Worm (Caenorhabditis elegans) whole organism, L3 larva: ENCODE data around the gene str-64.

Source experiments
- R02D3.7 ChIP-seq: fragments of 150-350 bp; optimal IDR thresholded peaks from 2 replicates; lab custom pipeline; 2014; ENCODE audit warnings: missing biosample characterization, missing genetic modification characterization
- ama-1 ChIP-seq: fragments of 150-350 bp; optimal IDR thresholded peaks from 2 replicates; lab custom pipeline; 2018
- egl-27 ChIP-seq: sonication (generic microtip); optimal IDR thresholded peaks from 4 replicates; lab custom pipeline; 2017; ENCODE audit warnings: missing biosample characterization, missing genetic modification reagents, missing genetic modification characterization
- fos-1 ChIP-seq: fragments of 150-350 bp; optimal IDR thresholded peaks from 2 replicates; lab custom pipeline; 2014; ENCODE audit warnings: missing biosample characterization, missing genetic modification characterization
- nhr-67 ChIP-seq: fragments of 150-350 bp; optimal IDR thresholded peaks from 2 replicates; lab custom pipeline; 2014; ENCODE audit warnings: missing biosample characterization, missing genetic modification characterization
- nhr-77 ChIP-seq: fragments of 150-350 bp; optimal IDR thresholded peaks from 2 replicates; lab custom pipeline; 2014; ENCODE audit warnings: missing biosample characterization, missing genetic modification characterization
- pha-4 ChIP-seq: fragments of 150-350 bp; optimal IDR thresholded peaks from 2 replicates; lab custom pipeline; 2014; ENCODE audit warnings: missing biosample characterization, missing genetic modification reagents, missing genetic modification characterization
- sea-2 ChIP-seq: fragments of 150-350 bp; sonication (generic microtip); optimal IDR thresholded peaks from 4 replicates; lab custom pipeline; 2014; ENCODE audit warnings: missing biosample characterization, missing genetic modification reagents, missing genetic modification characterization
- skn-1 ChIP-seq: fragments of 150-350 bp; optimal IDR thresholded peaks from 2 replicates; lab custom pipeline; 2014; ENCODE audit warnings: missing biosample characterization, missing genetic modification characterization
- unc-39 ChIP-seq: sonication (generic microtip); optimal IDR thresholded peaks from 4 replicates; lab custom pipeline; 2017; ENCODE audit warnings: missing biosample characterization, missing genetic modification characterization
- unc-62 ChIP-seq: fragments of 150-350 bp; sonication (generic microtip); optimal IDR thresholded peaks from 4 replicates; lab custom pipeline; 2014; ENCODE audit warnings: missing biosample characterization, missing genetic modification reagents, missing genetic modification characterization
- zag-1 ChIP-seq: fragments of 150-350 bp; optimal IDR thresholded peaks from 2 replicates; lab custom pipeline; 2014; ENCODE audit warnings: missing biosample characterization, missing genetic modification characterization

ce11 chrV:3282957-3283356, at the start of gene str-64:
- no peak for TF ChIP-seq unc-39 (tag; lab: Kevin White, UChicago)
- TF ChIP-seq pha-4 (tag; lab: Kevin White, UChicago), result no peak
- TF ChIP-seq egl-27 (tag; lab: Kevin White, UChicago), result no peak
- TF ChIP-seq nhr-67 (tag; lab: Kevin White, UChicago), result no peak
- no peak for TF ChIP-seq skn-1 (tag; lab: Kevin White, UChicago)
- no peak for TF ChIP-seq nhr-77 (tag; lab: Kevin White, UChicago)
- no peak for TF ChIP-seq sea-2
- no peak for TF ChIP-seq unc-62
- no peak for TF ChIP-seq ama-1
- no peak for TF ChIP-seq zag-1 (tag; lab: Kevin White, UChicago)
- no peak for TF ChIP-seq fos-1
- no peak for TF ChIP-seq R02D3.7 (tag; lab: Kevin White, UChicago)
